Worm (Caenorhabditis elegans) whole organism, L3 larva: ENCODE measurements around the gene C26E6.1.

Experiments used
- ceh-28 ChIP-seq: fragments of 150-350 bp; optimal IDR thresholded peaks from 2 replicates; lab custom pipeline; 2014; ENCODE audit warnings: missing biosample characterization, missing genetic modification reagents, missing genetic modification characterization
- fos-1 ChIP-seq: fragments of 150-350 bp; optimal IDR thresholded peaks from 2 replicates; lab custom pipeline; 2014; ENCODE audit warnings: missing biosample characterization, missing genetic modification characterization
- nhr-237 ChIP-seq: fragments of 150-350 bp; optimal IDR thresholded peaks from 2 replicates; lab custom pipeline; 2014; ENCODE audit warnings: missing biosample characterization, missing genetic modification characterization
- unc-62 ChIP-seq: fragments of 150-350 bp; sonication (generic microtip); optimal IDR thresholded peaks from 4 replicates; lab custom pipeline; 2014; ENCODE audit warnings: missing biosample characterization, missing genetic modification reagents, missing genetic modification characterization

DNA sequence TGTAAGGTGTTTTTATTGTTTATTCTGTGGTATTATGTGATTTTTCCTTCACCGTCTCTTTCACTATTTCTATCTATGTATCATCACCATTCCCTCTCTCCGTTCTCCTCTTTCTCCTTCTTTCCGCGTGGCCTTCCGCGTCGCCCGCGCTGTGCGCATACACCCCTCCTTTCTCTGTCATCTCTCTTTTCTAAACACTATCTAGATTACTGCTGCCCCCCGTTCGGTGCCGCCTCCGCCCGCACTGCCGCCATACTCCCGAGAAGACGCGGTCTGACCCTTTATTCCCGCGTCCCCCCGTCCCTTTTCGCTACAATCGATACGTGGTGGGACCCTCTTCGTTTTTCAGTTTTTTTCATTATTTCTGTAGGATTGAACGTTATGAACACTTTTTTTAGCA, 8.0 kb upstream of the C26E6.1 start:
- TF ChIP-seq unc-62 (no peak), fos-1 (tag; lab: Kevin White, UChicago) (no peak), nhr-237 (tag; lab: Kevin White, UChicago) (no peak), ceh-28 (tag; lab: Kevin White, UChicago) (no peak)
